Worm (Caenorhabditis elegans): ENCODE measurements around the gene C07B5.6.

The C07B5.6 gene

ce11 chrX:9547264-9547751 is 28.5 kb downstream of the C07B5.6 start:
- TF ChIP-seq ceh-20 (GFP tag; IDR thresholded peaks at IDR 0.05) (peak; percentile 79), mep-1 (tag; optimal IDR thresholded peaks at IDR 0.05) (peak; percentile 31), Y48G9A.11 (GFP tag; IDR thresholded peaks at IDR 0.05) (no peak), mxl-2 (GFP tag; conservative IDR thresholded peaks at IDR 0.05) (no peak), nhr-10 (tag; optimal IDR thresholded peaks at IDR 0.05) (peak; percentile 6), hlh-30 (tag; optimal IDR thresholded peaks at IDR 0.05; ENCODE audit: insufficient read depth) (peak; percentile 26), zip-2 (tag; optimal IDR thresholded peaks at IDR 0.05) (no peak), mdl-1 (tag; optimal IDR thresholded peaks at IDR 0.05) (peak in 1 of 2 experiments; percentile 28), vab-7 (GFP tag; IDR thresholded peaks at IDR 0.05) (no peak), dmd-8 (GFP tag; IDR thresholded peaks at IDR 0.05) (no peak), lir-3 (tag; optimal IDR thresholded peaks at IDR 0.05) (no peak), hlh-11 (tag; optimal IDR thresholded peaks at IDR 0.05) (peak; percentile 56), mxl-3 (GFP tag; optimal IDR thresholded peaks at IDR 0.05) (peak; percentile 34), nhr-25 (tag; optimal IDR thresholded peaks at IDR 0.05; ENCODE audit: borderline replicate concordance, insufficient read depth) (peak; percentile 56), ceh-32 (tag; optimal IDR thresholded peaks at IDR 0.05; ENCODE audit: poor library complexity) (no peak), pqm-1 (tag; optimal IDR thresholded peaks at IDR 0.05) (peak; percentile 78), F26F4.8 (GFP tag; conservative IDR thresholded peaks at IDR 0.05) (no peak), daf-16 (GFP tag; optimal IDR thresholded peaks at IDR 0.05) (no peak), daf-16 (tag; optimal IDR thresholded peaks at IDR 0.05) (peak; percentile 76), dmd-6 (GFP tag; IDR thresholded peaks at IDR 0.05) (peak; percentile 29; the same call in 1 of the 2 replicates), nhr-28 (tag; optimal IDR thresholded peaks at IDR 0.05) (peak; percentile 52), nhr-48 (tag; optimal IDR thresholded peaks at IDR 0.05) (peak; percentile 40), nhr-6 (tag; optimal IDR thresholded peaks at IDR 0.05) (no peak), nhr-41 (GFP tag; IDR thresholded peaks at IDR 0.05) (no peak), nhr-11 (tag; optimal IDR thresholded peaks at IDR 0.05) (peak; percentile 28), tra-1 (GFP tag; IDR thresholded peaks at IDR 0.05) (peak; percentile 45; the same call in 1 of the 2 replicates), Y75B8A.6 (GFP tag; IDR thresholded peaks at IDR 0.05) (no peak), unc-62 (GFP tag; optimal IDR thresholded peaks at IDR 0.05 in 1 of 2) (peak in 1 of 2 experiments; percentile 100), unc-62 (tag; optimal IDR thresholded peaks at IDR 0.05) (no peak)

ce11 chrX:9548011-9548795 is 29.4 kb downstream of the C07B5.6 start:
- TF ChIP-seq nhr-102 (tag; optimal IDR thresholded peaks at IDR 0.05), result no peak
- TF ChIP-seq D1046.2 (GFP tag; IDR thresholded peaks at IDR 0.05), result no peak
- TF ChIP-seq pha-4 (GFP tag; IDR thresholded peaks at IDR 0.05), result no peak
- TF ChIP-seq pha-4 (tag; optimal IDR thresholded peaks at IDR 0.05), result peak; percentile 15
- TF ChIP-seq aha-1 (tag), result peak; percentile 80
- peak in 1 of 2 experiments; percentile 18 for TF ChIP-seq daf-16 (GFP tag; optimal IDR thresholded peaks at IDR 0.05)
- no peak for TF ChIP-seq daf-16 (tag; optimal IDR thresholded peaks at IDR 0.05)
- TF ChIP-seq dmd-8 (GFP tag; IDR thresholded peaks at IDR 0.05), result no peak
- TF ChIP-seq dmd-6 (GFP tag; IDR thresholded peaks at IDR 0.05), result no peak
- TF ChIP-seq unc-62 (GFP tag; optimal IDR thresholded peaks at IDR 0.05 in 1 of 2), result peak in 1 of 2 experiments; percentile 25
- TF ChIP-seq unc-62 (tag; optimal IDR thresholded peaks at IDR 0.05), result no peak
- no peak for TF ChIP-seq mes-2 (tag; optimal IDR thresholded peaks at IDR 0.05; ENCODE audit: poor library complexity, severe bottlenecking)
- TF ChIP-seq hlh-30 (tag; optimal IDR thresholded peaks at IDR 0.05; ENCODE audit: insufficient read depth), result peak; percentile 66
- no peak for TF ChIP-seq saeg-2 (GFP tag; IDR thresholded peaks at IDR 0.05)

- TF ChIP-seq mdl-1 (tag; optimal IDR thresholded peaks at IDR 0.05) (peak in 1 of 2 experiments; percentile 20), fos-1 (tag; optimal IDR thresholded peaks at IDR 0.05) (no peak), nhr-25 (tag; optimal IDR thresholded peaks at IDR 0.05; ENCODE audit: borderline replicate concordance, insufficient read depth) (peak; percentile 6), jun-1 (tag; optimal IDR thresholded peaks at IDR 0.05) (no peak), set-16 (GFP tag; IDR thresholded peaks at IDR 0.05) (no peak), mes-2 (tag; optimal IDR thresholded peaks at IDR 0.05; ENCODE audit: poor library complexity, severe bottlenecking) (peak; percentile 32), unc-62 (GFP tag; optimal IDR thresholded peaks at IDR 0.05 in 1 of 2) (peak in 1 of 2 experiments; percentile 91), unc-62 (tag; optimal IDR thresholded peaks at IDR 0.05) (no peak), daf-16 (GFP tag; optimal IDR thresholded peaks at IDR 0.05) (no peak), daf-16 (tag; optimal IDR thresholded peaks at IDR 0.05) (peak; percentile 14), nhr-6 (tag; optimal IDR thresholded peaks at IDR 0.05) (peak; percentile 19), dve-1 (tag; optimal IDR thresholded peaks at IDR 0.05; ENCODE audit: insufficient read depth) (peak; percentile 5), hlh-30 (tag; optimal IDR thresholded peaks at IDR 0.05; ENCODE audit: insufficient read depth) (peak; percentile 46), spr-1 (tag; optimal IDR thresholded peaks at IDR 0.05) (no peak), ceh-20 (GFP tag; IDR thresholded peaks at IDR 0.05) (no peak), T26A8.4 (GFP tag; IDR thresholded peaks at IDR 0.05) (no peak), ceh-32 (tag; optimal IDR thresholded peaks at IDR 0.05; ENCODE audit: poor library complexity) (no peak), hlh-11 (tag; optimal IDR thresholded peaks at IDR 0.05) (peak; percentile 32), nhr-28 (tag; optimal IDR thresholded peaks at IDR 0.05) (peak; percentile 67), mxl-3 (GFP tag; optimal IDR thresholded peaks at IDR 0.05) (peak; percentile 3)
Measured at ce11 chrX:9548890-9549289, 30.1 kb downstream of the C07B5.6 start.

All from whole organism, L4 larva.